Fruit fly (Drosophila melanogaster) whole organism, embryonic: ENCODE data around the gene CG11768.

Experiments
- Antp ChIP-seq: fragments of 200-800 bp; sonication (Bioruptor generic); optimal IDR thresholded peaks from 3 replicates; lab custom pipeline; 2016; ENCODE audit warnings: missing biosample characterization, missing genetic modification characterization
- CG10462 ChIP-seq: fragments of 200-800 bp; sonication (Bioruptor generic); optimal IDR thresholded peaks from 2 replicates; lab custom pipeline; 2016; ENCODE audit warnings: missing biosample characterization, missing genetic modification characterization
- CG10543 ChIP-seq: fragments of 200-800 bp; sonication (Bioruptor generic); optimal IDR thresholded peaks from 3 replicates; lab custom pipeline; 2017; ENCODE audit warnings: missing biosample characterization, mild to moderate bottlenecking, missing genetic modification characterization, moderate library complexity
- CG12071 ChIP-seq: fragments of 200-800 bp; sonication (Bioruptor generic); optimal IDR thresholded peaks from 3 replicates; lab custom pipeline; 2018; ENCODE audit warnings: missing biosample characterization, mild to moderate bottlenecking, missing genetic modification characterization
- CG12236 ChIP-seq: fragments of 200-800 bp; sonication (Bioruptor generic); optimal IDR thresholded peaks from 2 replicates; lab custom pipeline; 2016; ENCODE audit warnings: missing biosample characterization, missing genetic modification characterization
- CG13894 ChIP-seq: fragments of 200-800 bp; sonication (Bioruptor generic); optimal IDR thresholded peaks from 3 replicates; lab custom pipeline; 2018; ENCODE audit warnings: missing biosample characterization, mild to moderate bottlenecking, missing genetic modification characterization, moderate library complexity
- CG14667 ChIP-seq: fragments of 200-800 bp; sonication (Bioruptor generic); IDR thresholded peaks from 2 replicates; pipeline ENCODE4 v1.3.6; 2022; ENCODE audit warnings: missing biosample characterization, missing genetic modification characterization
- CG17328 ChIP-seq: fragments of 200-800 bp; sonication (Bioruptor generic); IDR thresholded peaks from 2 replicates; pipeline ENCODE4 v1.3.6; 2022; ENCODE audit warnings: missing biosample characterization, missing genetic modification characterization
- CG18619 ChIP-seq: fragments of 200-800 bp; sonication (Bioruptor generic); optimal IDR thresholded peaks from 3 replicates; lab custom pipeline; 2017; ENCODE audit warnings: missing biosample characterization, mild to moderate bottlenecking, missing genetic modification characterization
- CG2712 ChIP-seq: fragments of 200-800 bp; optimal IDR thresholded peaks from 3 replicates; lab custom pipeline; 2019; ENCODE audit warnings: missing biosample characterization, mild to moderate bottlenecking, missing genetic modification characterization, moderate library complexity
- CG30403 ChIP-seq: fragments of 200-800 bp; sonication (Bioruptor generic); optimal IDR thresholded peaks from 3 replicates; lab custom pipeline; 2016; ENCODE audit warnings: missing biosample characterization, missing genetic modification characterization
- CG33213 ChIP-seq: fragments of 200-800 bp; sonication (Bioruptor generic); optimal IDR thresholded peaks from 3 replicates; lab custom pipeline; 2016; ENCODE audit warnings: missing biosample characterization, missing genetic modification characterization
- CG33557 ChIP-seq: fragments of 200-800 bp; sonication (Bioruptor generic); optimal IDR thresholded peaks from 2 replicates; lab custom pipeline; 2019; ENCODE audit warnings: missing biosample characterization, mild to moderate bottlenecking, missing genetic modification characterization, moderate library complexity
- CG4328 ChIP-seq: fragments of 200-800 bp; sonication (Bioruptor generic); optimal IDR thresholded peaks from 3 replicates; lab custom pipeline; 2017; ENCODE audit warnings: missing biosample characterization, missing genetic modification reagents, missing genetic modification characterization
- CG4820 ChIP-seq: fragments of 200-800 bp; sonication (Bioruptor generic); optimal IDR thresholded peaks from 3 replicates; lab custom pipeline; 2016; ENCODE audit warnings: missing biosample characterization, missing genetic modification characterization
- CG8281 ChIP-seq: fragments of 200-800 bp; sonication (Bioruptor generic); optimal IDR thresholded peaks from 2 replicates; lab custom pipeline; 2018; ENCODE audit warnings: missing biosample characterization, mild to moderate bottlenecking, missing genetic modification characterization, moderate library complexity
- D ChIP-seq, 2 experiments: fragments of 200-800 bp in 1 of 2; fragments of >200 bp in 1 of 2; sonication (Bioruptor generic) in 1 of 2; optimal IDR thresholded peaks; 2 replicates in 1 of 2; 3 replicates in 1 of 2; lab custom pipeline; 2017; ENCODE audit warnings: mild to moderate bottlenecking in 1 of 2, missing biosample characterization in 1 of 2, missing genetic modification characterization in 1 of 2, missing genetic modification reagents in 1 of 2
- Dek ChIP-seq: fragments of 200-800 bp; sonication (Bioruptor generic); optimal IDR thresholded peaks from 3 replicates; lab custom pipeline; 2019; ENCODE audit warnings: missing biosample characterization, mild to moderate bottlenecking, missing genetic modification characterization, moderate library complexity
- Fer1 ChIP-seq: fragments of 200-800 bp; sonication (Bioruptor generic); optimal IDR thresholded peaks from 2 replicates; lab custom pipeline; 2017; ENCODE audit warnings: missing biosample characterization, mild to moderate bottlenecking, missing genetic modification characterization
- Fer3 ChIP-seq: fragments of 200-800 bp; sonication (Bioruptor generic); optimal IDR thresholded peaks from 2 replicates; lab custom pipeline; 2018; ENCODE audit warnings: missing biosample characterization, mild to moderate bottlenecking, missing genetic modification characterization, moderate library complexity
- H15 ChIP-seq: fragments of 200-800 bp; sonication (Bioruptor generic); IDR thresholded peaks from 3 replicates; pipeline ENCODE4 v1.3.6; 2022; ENCODE audit warnings: missing biosample characterization, missing genetic modification characterization
- H2.0 ChIP-seq: fragments of 200-800 bp; sonication (Bioruptor generic); IDR thresholded peaks from 2 replicates; pipeline ENCODE4 v1.3.6; 2022; ENCODE audit warnings: missing biosample characterization, missing genetic modification characterization
- HLH3B ChIP-seq: fragments of 200-800 bp; sonication (Bioruptor generic); IDR thresholded peaks from 2 replicates; pipeline ENCODE4 v1.3.6; 2022; ENCODE audit warnings: missing biosample characterization, missing genetic modification characterization
- HmgD ChIP-seq: fragments of 200-800 bp; sonication (Bioruptor generic); optimal IDR thresholded peaks from 3 replicates; lab custom pipeline; 2016; ENCODE audit warnings: missing biosample characterization, missing genetic modification characterization
- MTF-1 ChIP-seq: fragments of 200-800 bp; sonication (Bioruptor generic); optimal IDR thresholded peaks from 2 replicates; lab custom pipeline; 2018; ENCODE audit warnings: missing biosample characterization, mild to moderate bottlenecking, missing genetic modification characterization, borderline replicate concordance
- Oli ChIP-seq: fragments of 200-800 bp; sonication (Bioruptor generic); optimal IDR thresholded peaks from 2 replicates; lab custom pipeline; 2018; ENCODE audit warnings: missing biosample characterization, mild to moderate bottlenecking, missing genetic modification characterization, moderate library complexity
- Ptx1 ChIP-seq: fragments of 200-800 bp; sonication (Bioruptor generic); IDR thresholded peaks from 2 replicates; pipeline ENCODE4 v1.3.6; 2022; ENCODE audit warnings: missing biosample characterization, missing genetic modification characterization
- Ravus ChIP-seq: fragments of 200-800 bp; sonication (Bioruptor generic); IDR thresholded peaks from 2 replicates; pipeline ENCODE4 v1.3.6; 2022; ENCODE audit warnings: missing biosample characterization, missing genetic modification characterization
- TFAM ChIP-seq: fragments of 200-800 bp; sonication (Bioruptor generic); optimal IDR thresholded peaks from 2 replicates; lab custom pipeline; 2017; ENCODE audit warnings: missing biosample characterization, missing genetic modification characterization, inconsistent platforms
- Xrp1 ChIP-seq: fragments of 200-800 bp; sonication (Bioruptor generic); IDR thresholded peaks from 2 replicates; pipeline ENCODE4 v1.3.6; 2022; ENCODE audit warnings: missing biosample characterization, missing genetic modification characterization
- ara ChIP-seq: fragments of 200-800 bp; sonication (Bioruptor generic); IDR thresholded peaks from 2 replicates; pipeline ENCODE4 v1.3.6; 2022; ENCODE audit warnings: missing biosample characterization, missing genetic modification characterization
- bbx ChIP-seq: fragments of 200-800 bp; sonication (Bioruptor generic); IDR thresholded peaks from 2 replicates; pipeline ENCODE4 v1.3.6; 2022; ENCODE audit warnings: missing biosample characterization, missing genetic modification characterization; ENCODE audit not compliant: partially characterized antibody
- croc ChIP-seq: fragments of 200-800 bp; sonication (Bioruptor generic); conservative IDR thresholded peaks from 3 replicates; pipeline ENCODE4 v1.3.6; 2022; ENCODE audit warnings: missing biosample characterization, missing genetic modification characterization
- dimm ChIP-seq: fragments of 200-800 bp; sonication (Bioruptor generic); IDR thresholded peaks from 2 replicates; pipeline ENCODE4 v1.3.6; 2022; ENCODE audit warnings: missing biosample characterization, missing genetic modification characterization
- gfzf ChIP-seq: fragments of 200-800 bp; sonication (Bioruptor generic); optimal IDR thresholded peaks from 2 replicates; lab custom pipeline; 2016; ENCODE audit warnings: missing biosample characterization, mild to moderate bottlenecking, missing genetic modification characterization, moderate library complexity
- gsb-n ChIP-seq: fragments of 200-800 bp; sonication (Bioruptor generic); optimal IDR thresholded peaks from 3 replicates; lab custom pipeline; 2018; ENCODE audit warnings: missing biosample characterization, mild to moderate bottlenecking, missing genetic modification characterization
- ind ChIP-seq: fragments of 200-800 bp; sonication (Bioruptor generic); optimal IDR thresholded peaks from 3 replicates; lab custom pipeline; 2016; ENCODE audit warnings: missing biosample characterization, missing genetic modification characterization
- lilli ChIP-seq: fragments of 200-800 bp; sonication (Bioruptor generic); optimal IDR thresholded peaks from 3 replicates; lab custom pipeline; 2016; ENCODE audit warnings: missing biosample characterization, missing genetic modification characterization
- lov ChIP-seq, 2 experiments: fragments of 200-800 bp in 1 of 2; fragments of >200 bp in 1 of 2; sonication (Bioruptor generic) in 1 of 2; IDR thresholded peaks in 1 of 2; optimal IDR thresholded peaks in 1 of 2; 2 replicates in 1 of 2; 3 replicates in 1 of 2; pipeline versions ENCODE4 v1.3.6 to Lab custom; 2017 to 2022; ENCODE audit warnings: missing biosample characterization in 1 of 2, missing genetic modification characterization in 1 of 2
- pan ChIP-seq, 4 experiments: fragments of >200 bp in 3 of 4; fragments of 200-800 bp in 1 of 4; sonication (Bioruptor generic) in 1 of 4; optimal IDR thresholded peaks in 3 of 4; IDR thresholded peaks in 1 of 4; 2 replicates each; pipeline versions ENCODE4 v1.3.6 to Lab custom; 2017 to 2022; ENCODE audit warnings: missing biosample characterization in 2 of 4, missing genetic modification characterization in 2 of 4, mixed read lengths in 1 of 4
- ranshi ChIP-seq: fragments of 200-800 bp; sonication (Bioruptor generic); IDR thresholded peaks from 2 replicates; pipeline ENCODE4 v1.3.6; 2022; ENCODE audit warnings: missing biosample characterization, missing genetic modification characterization
- sens-2 ChIP-seq: fragments of 200-800 bp; sonication (Bioruptor generic); IDR thresholded peaks from 2 replicates; pipeline ENCODE4 v1.3.6; 2022; ENCODE audit warnings: missing biosample characterization, missing genetic modification characterization
- shn ChIP-seq: fragments of 200-800 bp; sonication (Bioruptor generic); optimal IDR thresholded peaks from 3 replicates; lab custom pipeline; 2016; ENCODE audit warnings: missing biosample characterization, missing genetic modification characterization
- slp2 ChIP-seq: fragments of 200-800 bp; sonication (Bioruptor generic); optimal IDR thresholded peaks from 2 replicates; lab custom pipeline; 2016; ENCODE audit warnings: missing biosample characterization, missing genetic modification characterization
- so ChIP-seq: fragments of 200-800 bp; sonication (Bioruptor generic); IDR thresholded peaks from 3 replicates; pipeline ENCODE4 v1.3.6; 2022; ENCODE audit warnings: missing biosample characterization, missing genetic modification characterization
- sqz ChIP-seq: fragments of 200-800 bp; sonication (Bioruptor generic); optimal IDR thresholded peaks from 3 replicates; lab custom pipeline; 2018; ENCODE audit warnings: missing biosample characterization, mild to moderate bottlenecking, missing genetic modification characterization
- unpg ChIP-seq: fragments of 200-800 bp; sonication (Bioruptor generic); optimal IDR thresholded peaks from 3 replicates; lab custom pipeline; 2018; ENCODE audit warnings: missing biosample characterization, mild to moderate bottlenecking, missing genetic modification characterization, moderate library complexity
- zen ChIP-seq: fragments of 200-800 bp; sonication (Bioruptor generic); optimal IDR thresholded peaks from 3 replicates; lab custom pipeline; 2018; ENCODE audit warnings: missing biosample characterization, mild to moderate bottlenecking, missing genetic modification characterization, moderate library complexity
- zen2 ChIP-seq: fragments of 200-800 bp; sonication (Bioruptor generic); IDR thresholded peaks from 3 replicates; pipeline ENCODE4 v1.3.6; 2022; ENCODE audit warnings: missing biosample characterization, missing genetic modification characterization; ENCODE audit not compliant: partially characterized antibody

Gene CG11768

dm6 chr3R:8801126-8801762 lies 33.2 kb upstream of the CG11768 start, which contains the start of the genes Pif1A, Pif1B and CCT7:
Pif1A (minus strand) TSS chr3R:8801176.
Pif1B (minus strand) TSS chr3R:8801176.
CCT7 (plus strand) TSS chr3R:8801564.
- TF ChIP-seq slp2 (no peak), ara (no peak), Oli (no peak), croc (GFP tag; lab: Robert Waterston, UW) (no peak), so (GFP tag; lab: Robert Waterston, UW) (no peak), CG13894 (tag; lab: Kevin White, UChicago) (peak; percentile 29), CG8281 (tag; lab: Kevin White, UChicago) (no peak), CG4820 (GFP tag; lab: Kevin White, UChicago) (no peak), CG4328 (GFP tag; lab: Kevin White, UChicago) (no peak), pan (optimal IDR thresholded peaks at IDR 0.05; lab: Kevin White, UChicago) (no peak), pan (GFP tag; optimal IDR thresholded peaks at IDR 0.05 in 1 of 2, IDR thresholded peaks at IDR 0.05 in 1 of 2) (no peak), zen2 (peak; percentile 88), CG30403 (GFP tag; lab: Kevin White, UChicago) (peak; percentile 28), Ptx1 (GFP tag; lab: Robert Waterston, UW) (no peak), CG33557 (GFP tag; lab: Kevin White, UChicago) (no peak), gfzf (GFP tag; lab: Kevin White, UChicago) (peak; percentile 60), unpg (no peak), Fer3 (tag; lab: Kevin White, UChicago) (no peak), sqz (GFP tag; lab: Kevin White, UChicago) (no peak), CG33213 (GFP tag; lab: Kevin White, UChicago) (peak; percentile 13), Dek (tag; lab: Kevin White, UChicago) (no peak), HmgD (GFP tag; lab: Kevin White, UChicago) (no peak), CG14667 (no peak), bbx (GFP tag; lab: Robert Waterston, UW) (peak; percentile 87), CG18619 (GFP tag; lab: Kevin White, UChicago) (no peak), CG2712 (peak; percentile 29), TFAM (GFP tag; lab: Kevin White, UChicago) (no peak), lov (optimal IDR thresholded peaks at IDR 0.05; lab: Kevin White, UChicago) (no peak), lov (GFP tag; IDR thresholded peaks at IDR 0.05; lab: Robert Waterston, UW) (no peak), zen (tag; lab: Kevin White, UChicago) (no peak), HLH3B (GFP tag; lab: Robert Waterston, UW) (no peak), gsb-n (no peak), CG12071 (GFP tag; lab: Kevin White, UChicago) (no peak), CG17328 (GFP tag; lab: Robert Waterston, UW) (no peak), ind (GFP tag; lab: Kevin White, UChicago) (no peak), H15 (GFP tag; lab: Robert Waterston, UW) (no peak), Fer1 (peak; percentile 15), ranshi (GFP tag; lab: Robert Waterston, UW) (no peak), shn (GFP tag; lab: Kevin White, UChicago) (peak; percentile 10), Antp (GFP tag; lab: Kevin White, UChicago) (no peak), MTF-1 (GFP tag; lab: Kevin White, UChicago) (no peak), Xrp1 (GFP tag; lab: Robert Waterston, UW) (peak; percentile 18; the same call in 1 of the 2 replicates), CG12236 (GFP tag; lab: Kevin White, UChicago) (no peak), Ravus (GFP tag; lab: Robert Waterston, UW) (no peak), CG10543 (GFP tag; lab: Kevin White, UChicago) (no peak), H2.0 (GFP tag; lab: Robert Waterston, UW) (no peak), lilli (peak; percentile 53), sens-2 (GFP tag; lab: Robert Waterston, UW) (no peak), dimm (GFP tag; lab: Robert Waterston, UW) (no peak), D (optimal IDR thresholded peaks at IDR 0.05; lab: Kevin White, UChicago) (no peak), D (GFP tag; optimal IDR thresholded peaks at IDR 0.05; lab: Kevin White, UChicago) (no peak), CG10462 (GFP tag; lab: Kevin White, UChicago) (no peak)
